Worm (Caenorhabditis elegans): ENCODE results near the gene nhr-131.

DNA sequence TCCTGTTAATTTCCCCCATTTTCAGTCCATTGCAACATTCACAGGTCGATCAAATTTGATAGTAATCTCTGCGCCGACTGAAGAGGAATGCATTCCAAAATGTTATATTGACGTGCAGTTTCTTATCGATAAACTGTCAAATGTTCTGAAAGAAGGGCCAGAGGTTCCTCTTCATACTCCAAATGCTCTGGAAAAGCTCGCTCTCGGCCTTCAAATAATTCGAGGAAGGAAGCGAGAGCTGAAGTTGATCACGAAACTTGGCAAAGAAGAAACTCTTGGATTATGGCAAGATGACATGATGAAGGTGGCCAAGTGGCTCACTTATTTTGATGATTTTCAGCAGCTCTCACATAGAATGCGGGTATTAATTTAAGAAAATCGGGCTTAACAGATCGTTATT lies 15.1 kb upstream of the nhr-131 start:
- TF ChIP-seq ceh-45 (GFP tag; IDR thresholded peaks at IDR 0.05), result no peak
- no peak for TF ChIP-seq unc-55 (GFP tag; optimal IDR thresholded peaks at IDR 0.05)
- TF ChIP-seq pha-4 (tag; optimal IDR thresholded peaks at IDR 0.05), result no peak
- no peak for TF ChIP-seq dve-1 (tag; optimal IDR thresholded peaks at IDR 0.05)
- TF ChIP-seq ceh-18 (tag; optimal IDR thresholded peaks at IDR 0.05), result no peak
- TF ChIP-seq nhr-11 (tag; optimal IDR thresholded peaks at IDR 0.05), result no peak
- no peak for TF ChIP-seq ama-1 (optimal IDR thresholded peaks at IDR 0.05)
- TF ChIP-seq F13H6.1 (tag; optimal IDR thresholded peaks at IDR 0.05), result no peak
- TF ChIP-seq elt-4 (tag; optimal IDR thresholded peaks at IDR 0.05), result no peak
- TF ChIP-seq C08G9.2 (tag; optimal IDR thresholded peaks at IDR 0.05), result no peak
